Worm (Caenorhabditis elegans): ENCODE data around the gene D1014.13.

DNA sequence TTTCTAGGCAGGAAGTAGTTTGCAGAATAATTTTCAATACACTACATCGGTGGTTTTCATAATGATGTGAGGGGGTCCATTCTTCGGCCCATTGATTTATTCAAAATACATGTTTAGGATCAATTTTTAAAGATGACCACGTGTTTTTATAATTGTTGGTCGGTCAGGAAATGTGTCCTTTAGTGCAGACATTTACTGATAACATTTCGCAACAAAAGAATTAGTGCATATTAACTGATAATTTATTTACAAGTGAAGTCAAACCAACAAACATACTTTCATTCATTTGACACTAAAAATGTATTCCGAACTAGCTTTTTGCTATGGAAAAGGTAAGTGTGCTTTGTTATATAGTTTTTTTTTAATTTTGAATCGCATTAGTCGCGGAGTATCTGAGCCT, 16.3 kb downstream of the D1014.13 start, which contains the start of gene F20D6.5:
- TF ChIP-seq med-1 (GFP tag; optimal IDR thresholded peaks at IDR 0.05; ENCODE audit: insufficient read depth) (no peak), ztf-23 (GFP tag; IDR thresholded peaks at IDR 0.05) (no peak), ref-1 (GFP tag; conservative IDR thresholded peaks at IDR 0.05) (no peak), cog-1 (tag; optimal IDR thresholded peaks at IDR 0.05) (no peak), T22C8.4 (GFP tag; IDR thresholded peaks at IDR 0.05) (no peak), tab-1 (GFP tag; IDR thresholded peaks at IDR 0.05) (no peak), ztf-29 (GFP tag; IDR thresholded peaks at IDR 0.05) (no peak), flt-1 (GFP tag; IDR thresholded peaks at IDR 0.05) (no peak)

Data from whole organism, midembryonic.